Worm (Caenorhabditis elegans) whole organism, L1 larva: ENCODE results near the gene C55C3.7.

ENCODE experiments used
- C04F5.9 ChIP-seq: sonication (generic microtip); optimal IDR thresholded peaks from 2 replicates; lab custom pipeline; 2016; ENCODE audit warnings: missing genetic modification characterization, missing compliant biosample characterization
- C34B4.2 ChIP-seq: sonication (generic microtip); optimal IDR thresholded peaks from 2 replicates; lab custom pipeline; 2017; ENCODE audit warnings: mild to moderate bottlenecking, missing genetic modification characterization, missing compliant biosample characterization
- aha-1 ChIP-seq: fragments of 150-350 bp; optimal IDR thresholded peaks from 2 replicates; lab custom pipeline; 2014; ENCODE audit warnings: missing biosample characterization, missing genetic modification characterization
- alr-1 ChIP-seq: fragments of 200-800 bp; sonication (Bioruptor generic); optimal IDR thresholded peaks from 2 replicates; lab custom pipeline; 2018; ENCODE audit warnings: borderline replicate concordance, mild to moderate bottlenecking, missing genetic modification characterization, missing compliant biosample characterization
- ces-1 ChIP-seq: fragments of 150-350 bp; optimal IDR thresholded peaks from 2 replicates; lab custom pipeline; 2014; ENCODE audit warnings: missing biosample characterization, missing genetic modification reagents, missing genetic modification characterization
- dsc-1 ChIP-seq: sonication (generic microtip); optimal IDR thresholded peaks from 2 replicates; lab custom pipeline; 2016; ENCODE audit warnings: mild to moderate bottlenecking, missing genetic modification characterization, missing compliant biosample characterization
- egl-13 ChIP-seq: sonication (generic microtip); optimal IDR thresholded peaks from 2 replicates; lab custom pipeline; 2016; ENCODE audit warnings: missing genotype, missing genetic modification reagents, missing genetic modification characterization, missing compliant biosample characterization
- fos-1 ChIP-seq: fragments of 150-350 bp; optimal IDR thresholded peaks from 2 replicates; lab custom pipeline; 2014; ENCODE audit warnings: missing biosample characterization, missing genetic modification characterization
- grh-1 ChIP-seq: fragments of 200-800 bp; sonication (Bioruptor generic); IDR thresholded peaks from 2 replicates; pipeline ENCODE4 v1.3.6; 2022; ENCODE audit warnings: missing genetic modification reagents, missing genetic modification characterization, missing compliant biosample characterization
- hlh-17 ChIP-seq: fragments of 200-800 bp; sonication (Bioruptor generic); optimal IDR thresholded peaks from 2 replicates; lab custom pipeline; 2018; ENCODE audit warnings: missing genetic modification characterization, mild to moderate bottlenecking, missing compliant biosample characterization, moderate library complexity, borderline replicate concordance
- hlh-4 ChIP-seq: sonication (generic microtip); optimal IDR thresholded peaks from 2 replicates; lab custom pipeline; 2016; ENCODE audit warnings: mild to moderate bottlenecking, missing genetic modification characterization, missing compliant biosample characterization
- hpl-2 ChIP-seq: fragments of 150-350 bp; optimal IDR thresholded peaks from 2 replicates; lab custom pipeline; 2014; ENCODE audit warnings: missing biosample characterization, missing genetic modification reagents, missing genetic modification characterization
- irx-1 ChIP-seq: sonication (generic microtip); optimal IDR thresholded peaks from 2 replicates; lab custom pipeline; 2016; ENCODE audit warnings: missing genetic modification characterization, missing compliant biosample characterization
- lin-13 ChIP-seq: fragments of 150-350 bp; optimal IDR thresholded peaks from 2 replicates; lab custom pipeline; 2014; ENCODE audit warnings: missing biosample characterization, missing genetic modification reagents, missing genetic modification characterization
- lin-35 ChIP-seq, 2 experiments: fragments of 150-350 bp; optimal IDR thresholded peaks; 2 replicates each; lab custom pipeline; 2014; ENCODE audit warnings: missing biosample characterization in 2 of 2, missing genetic modification characterization in 2 of 2, missing genetic modification reagents in 2 of 2
- mab-9 ChIP-seq: fragments of 200-800 bp; sonication (Bioruptor generic); IDR thresholded peaks from 2 replicates; pipeline ENCODE4 v1.3.6; 2022; ENCODE audit warnings: missing genetic modification reagents, missing genetic modification characterization, missing compliant biosample characterization
- mdl-1 ChIP-seq, 2 experiments: fragments of 150-350 bp; optimal IDR thresholded peaks; 2 replicates each; lab custom pipeline; 2014 to 2017; ENCODE audit warnings: missing biosample characterization in 2 of 2, missing genetic modification characterization in 2 of 2, inconsistent platforms in 1 of 2
- mef-2 ChIP-seq: fragments of 150-350 bp; optimal IDR thresholded peaks from 2 replicates; lab custom pipeline; 2014; ENCODE audit warnings: missing biosample characterization, missing genetic modification characterization
- nhr-11 ChIP-seq: fragments of 150-350 bp; optimal IDR thresholded peaks from 2 replicates; lab custom pipeline; 2014; ENCODE audit warnings: missing biosample characterization, missing genetic modification characterization
- nhr-12 ChIP-seq: sonication (generic microtip); optimal IDR thresholded peaks from 2 replicates; lab custom pipeline; 2017; ENCODE audit warnings: missing biosample characterization, missing genetic modification characterization
- nhr-19 ChIP-seq: fragments of 200-800 bp; sonication (Bioruptor generic); conservative IDR thresholded peaks from 2 replicates; pipeline ENCODE4 v1.3.6; 2022; ENCODE audit warnings: missing genetic modification characterization, missing compliant biosample characterization
- nhr-237 ChIP-seq: fragments of 150-350 bp; optimal IDR thresholded peaks from 2 replicates; lab custom pipeline; 2014; ENCODE audit warnings: missing biosample characterization, missing genetic modification characterization
- nhr-28 ChIP-seq: fragments of 150-350 bp; optimal IDR thresholded peaks from 2 replicates; lab custom pipeline; 2014; ENCODE audit warnings: missing biosample characterization, missing genetic modification characterization
- nhr-71 ChIP-seq: sonication (generic microtip); optimal IDR thresholded peaks from 2 replicates; lab custom pipeline; 2016; ENCODE audit warnings: mild to moderate bottlenecking, missing genetic modification characterization, moderate library complexity, missing compliant biosample characterization
- nhr-84 ChIP-seq: sonication (generic microtip); optimal IDR thresholded peaks from 2 replicates; lab custom pipeline; 2017; ENCODE audit warnings: missing biosample characterization, missing genetic modification characterization
- nhr-85 ChIP-seq: sonication (generic microtip); peaks from one replicate; lab custom pipeline; 2016; ENCODE audit warnings: missing genetic modification characterization, inconsistent platforms, missing compliant biosample characterization
- pag-3 ChIP-seq: sonication (generic microtip); optimal IDR thresholded peaks from 2 replicates; lab custom pipeline; 2017; ENCODE audit warnings: missing genetic modification characterization, mild to moderate bottlenecking, missing compliant biosample characterization, antibody characterized with exemption, borderline replicate concordance; ENCODE audit not compliant: insufficient read depth
- pqm-1 ChIP-seq: sonication (generic microtip); optimal IDR thresholded peaks from 3 replicates; lab custom pipeline; 2017; ENCODE audit warnings: missing biosample characterization, missing genetic modification characterization
- sox-4 ChIP-seq: sonication (generic microtip); optimal IDR thresholded peaks from 2 replicates; lab custom pipeline; 2016; ENCODE audit warnings: missing genetic modification characterization, missing compliant biosample characterization
- sptf-1 ChIP-seq: fragments of 150-350 bp; optimal IDR thresholded peaks from 2 replicates; lab custom pipeline; 2014; ENCODE audit warnings: missing biosample characterization, missing genetic modification characterization
- sup-37 ChIP-seq: fragments of 200-800 bp; sonication (Bioruptor generic); optimal IDR thresholded peaks from 2 replicates; lab custom pipeline; 2018; ENCODE audit warnings: mild to moderate bottlenecking, missing genetic modification characterization, missing compliant biosample characterization
- swsn-7 ChIP-seq: sonication (generic microtip); optimal IDR thresholded peaks from 2 replicates; lab custom pipeline; 2016; ENCODE audit warnings: missing genetic modification characterization, missing compliant biosample characterization
- tbx-2 ChIP-seq: sonication (generic microtip); optimal IDR thresholded peaks from 2 replicates; lab custom pipeline; 2016; ENCODE audit warnings: missing genetic modification characterization, missing compliant biosample characterization
- unc-130 ChIP-seq: fragments of 150-350 bp; optimal IDR thresholded peaks from 2 replicates; lab custom pipeline; 2017; ENCODE audit warnings: missing biosample characterization, missing genetic modification characterization, inconsistent platforms
- unc-86 ChIP-seq: sonication (generic microtip); optimal IDR thresholded peaks from 2 replicates; lab custom pipeline; 2016; ENCODE audit warnings: missing genetic modification characterization, missing compliant biosample characterization
- ztf-11 ChIP-seq, 2 experiments: sonication (generic microtip); optimal IDR thresholded peaks; 2 replicates each; lab custom pipeline; 2016 to 2017; ENCODE audit warnings: missing genetic modification characterization in 2 of 2, missing biosample characterization in 1 of 2, missing compliant biosample characterization in 1 of 2
- ztf-4 ChIP-seq: fragments of 150-350 bp; optimal IDR thresholded peaks from 2 replicates; lab custom pipeline; 2014; ENCODE audit warnings: missing biosample characterization, missing genetic modification characterization

Gene C55C3.7

DNA sequence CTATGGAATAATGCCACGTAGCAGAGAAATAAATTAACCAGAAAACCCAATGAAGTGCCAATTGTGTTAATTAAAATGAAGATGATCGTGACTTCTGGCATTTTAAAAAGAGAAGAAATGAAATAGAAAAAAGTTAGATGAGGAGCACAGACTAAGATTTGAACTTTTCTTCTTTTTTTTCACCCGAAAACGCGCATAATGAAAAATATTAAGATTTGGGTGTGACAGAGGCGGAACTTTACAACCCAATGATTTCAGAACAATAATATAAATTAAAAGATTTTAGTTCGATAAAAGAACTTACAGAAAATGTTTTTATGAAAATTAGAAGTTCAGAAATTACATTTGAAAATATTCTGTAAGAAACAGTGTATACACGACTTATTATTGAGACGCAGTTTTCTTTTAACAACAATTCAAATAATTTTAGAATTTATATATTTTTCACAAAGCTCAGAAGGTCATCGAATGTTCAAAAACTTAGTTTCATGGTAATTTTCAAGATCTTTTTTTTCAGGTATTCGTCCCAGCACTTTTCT lies 36.9 kb downstream of the C55C3.7 start, which contains the start of the genes srd-8 and B0547.2:
Gene srd-8 (minus strand): TSS at position 101 of the 539 bp plus-strand sequence.
Gene B0547.2 (plus strand): TSS at position 489 of the 539 bp plus-strand sequence.
- TF ChIP-seq sup-37, result no peak
- TF ChIP-seq lin-35 (GFP tag; optimal IDR thresholded peaks at IDR 0.05; lab: Kevin White, UChicago), result no peak
- no peak for TF ChIP-seq grh-1 (GFP tag; lab: Robert Waterston, UW)
- TF ChIP-seq C34B4.2, result no peak
- TF ChIP-seq nhr-28, result no peak
- TF ChIP-seq nhr-237 (tag; lab: Kevin White, UChicago), result no peak
- no peak for TF ChIP-seq dsc-1
- TF ChIP-seq tbx-2 (tag; lab: Kevin White, UChicago), result no peak
- no peak for TF ChIP-seq ces-1 (GFP tag; lab: Kevin White, UChicago)
- no peak for TF ChIP-seq unc-86
- no peak for TF ChIP-seq mdl-1 (tag; optimal IDR thresholded peaks at IDR 0.05; lab: Kevin White, UChicago)
- TF ChIP-seq unc-130 (tag; lab: Kevin White, UChicago), result no peak
- TF ChIP-seq ztf-4 (tag; lab: Kevin White, UChicago), result no peak
- TF ChIP-seq hlh-17, result no peak
- no peak for TF ChIP-seq C04F5.9 (tag; lab: Kevin White, UChicago)
- no peak for TF ChIP-seq pqm-1 (tag; lab: Kevin White, UChicago)
- TF ChIP-seq sptf-1, result no peak
- TF ChIP-seq hlh-4, result no peak
- no peak for TF ChIP-seq hpl-2 (GFP tag; lab: Kevin White, UChicago)

DNA sequence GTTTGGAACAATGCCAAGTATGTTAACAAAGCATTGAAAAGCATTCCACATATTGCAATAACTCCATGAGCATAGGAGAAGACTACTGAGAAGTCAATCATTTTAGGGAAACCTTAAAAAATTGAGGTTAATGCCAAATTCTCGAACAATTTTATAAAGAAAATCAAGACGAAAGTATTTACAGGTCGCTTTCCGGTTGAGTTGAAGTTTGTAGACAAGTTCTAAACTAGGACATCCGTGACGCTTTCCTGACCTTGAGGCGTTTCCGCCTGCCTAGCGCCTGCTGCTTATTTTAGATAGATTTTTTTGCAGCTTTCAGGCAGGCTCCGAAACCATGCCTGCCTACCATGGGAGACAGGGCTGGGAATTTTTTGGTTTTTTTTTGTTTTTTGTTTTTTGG lies 46.9 kb downstream of the C55C3.7 start, which contains the start of gene srd-13:
Gene srd-13 (minus strand): TSS at position 101 of the 400 bp plus-strand sequence.
- TF ChIP-seq sox-4 (tag; lab: Kevin White, UChicago) (no peak), alr-1 (no peak), tbx-2 (tag; lab: Kevin White, UChicago) (no peak), pqm-1 (tag; lab: Kevin White, UChicago) (no peak), irx-1 (no peak), fos-1 (tag; lab: Kevin White, UChicago) (no peak), nhr-237 (tag; lab: Kevin White, UChicago) (no peak), nhr-84 (no peak), nhr-11 (tag; lab: Kevin White, UChicago) (no peak), nhr-71 (tag; lab: Kevin White, UChicago) (no peak), pag-3 (tag; lab: Kevin White, UChicago) (no peak), unc-130 (tag; lab: Kevin White, UChicago) (no peak)

DNA sequence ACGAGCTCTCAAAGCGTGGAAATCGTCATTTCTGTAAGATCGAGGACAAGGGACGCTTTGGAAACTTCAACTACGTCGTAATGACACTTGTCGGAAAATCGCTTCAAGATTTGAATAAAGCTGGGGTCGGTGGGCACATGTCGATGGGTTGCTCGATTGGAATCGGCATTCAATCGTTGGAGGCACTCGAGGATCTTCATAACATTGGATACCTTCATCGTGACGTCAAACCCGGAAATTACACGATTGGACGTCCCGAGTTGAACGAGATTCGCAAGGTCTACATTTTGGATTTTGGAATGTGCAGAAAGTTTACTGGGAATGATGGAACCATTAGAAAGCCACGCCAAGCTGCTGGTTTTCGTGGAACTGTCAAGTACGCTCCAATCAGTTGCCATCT lies 49.9 kb downstream of the C55C3.7 start:
- TF ChIP-seq ztf-11 (tag; optimal IDR thresholded peaks at IDR 0.05; lab: Kevin White, UChicago), result no peak
- TF ChIP-seq lin-13 (GFP tag; lab: Kevin White, UChicago), result no peak
- no peak for TF ChIP-seq nhr-19 (GFP tag; lab: Robert Waterston, UW)
- TF ChIP-seq dsc-1, result no peak
- no peak for TF ChIP-seq nhr-237 (tag; lab: Kevin White, UChicago)
- TF ChIP-seq nhr-12 (tag; lab: Kevin White, UChicago), result no peak
- TF ChIP-seq ces-1 (GFP tag; lab: Kevin White, UChicago), result no peak
- no peak for TF ChIP-seq mef-2 (tag; lab: Kevin White, UChicago)
- no peak for TF ChIP-seq nhr-85 (tag; lab: Kevin White, UChicago)
- TF ChIP-seq aha-1 (tag; lab: Kevin White, UChicago), result no peak
- no peak for TF ChIP-seq pqm-1 (tag; lab: Kevin White, UChicago)
- no peak for TF ChIP-seq swsn-7
- TF ChIP-seq egl-13 (tag; lab: Kevin White, UChicago), result no peak
- no peak for TF ChIP-seq lin-35 (GFP tag; optimal IDR thresholded peaks at IDR 0.05; lab: Kevin White, UChicago)
- no peak for TF ChIP-seq mab-9 (GFP tag; lab: Robert Waterston, UW)
- TF ChIP-seq alr-1, result no peak
- no peak for TF ChIP-seq unc-86
- TF ChIP-seq, all 84 proteins: peak for 0
